Worm (Caenorhabditis elegans) whole organism, mixed stage, embryonic: ENCODE data around the gene idpc-7.

Experiments
- M03D4.4 ChIP-seq: sonication (generic microtip); optimal IDR thresholded peaks from 2 replicates; lab custom pipeline; 2017; ENCODE audit warnings: mild to moderate bottlenecking, missing genetic modification characterization, missing compliant biosample characterization
- bed-3 ChIP-seq: fragments of 200-800 bp; sonication (Bioruptor generic); optimal IDR thresholded peaks from 3 replicates; lab custom pipeline; 2018; ENCODE audit warnings: mild to moderate bottlenecking, missing genetic modification characterization, moderate library complexity, missing compliant biosample characterization
- blmp-1 ChIP-seq: fragments of 150-350 bp; optimal IDR thresholded peaks from 2 replicates; lab custom pipeline; 2014; ENCODE audit warnings: missing biosample characterization, missing genetic modification characterization
- ceh-39 ChIP-seq: fragments of 150-350 bp; optimal IDR thresholded peaks from 2 replicates; lab custom pipeline; 2014; ENCODE audit warnings: missing biosample characterization, missing genetic modification characterization
- ceh-43 ChIP-seq: fragments of 200-800 bp; sonication (Bioruptor generic); optimal IDR thresholded peaks from 2 replicates; lab custom pipeline; 2018; ENCODE audit warnings: mild to moderate bottlenecking, missing genetic modification characterization, moderate library complexity, missing compliant biosample characterization
- ceh-83 ChIP-seq: fragments of 200-800 bp; sonication (Bioruptor generic); optimal IDR thresholded peaks from 2 replicates; lab custom pipeline; 2018; ENCODE audit warnings: mild to moderate bottlenecking, missing genetic modification characterization, missing compliant biosample characterization
- ces-1 ChIP-seq: fragments of 150-350 bp; optimal IDR thresholded peaks from 2 replicates; lab custom pipeline; 2014; ENCODE audit warnings: missing biosample characterization, missing genetic modification reagents, missing genetic modification characterization
- cnd-1 ChIP-seq: fragments of 200-800 bp; sonication (Bioruptor generic); optimal IDR thresholded peaks from 2 replicates; lab custom pipeline; 2018; ENCODE audit warnings: mild to moderate bottlenecking, missing genetic modification characterization, missing compliant biosample characterization
- elt-1 ChIP-seq: sonication (generic microtip); optimal IDR thresholded peaks from 2 replicates; lab custom pipeline; 2017; ENCODE audit warnings: missing genetic modification characterization, mild to moderate bottlenecking, missing compliant biosample characterization, antibody characterized with exemption, moderate library complexity, borderline replicate concordance; ENCODE audit not compliant: insufficient read depth
- elt-3 ChIP-seq: fragments of 150-350 bp; optimal IDR thresholded peaks from 2 replicates; lab custom pipeline; 2014; ENCODE audit warnings: missing biosample characterization, missing genetic modification characterization
- flh-1 ChIP-seq: fragments of 200-800 bp; sonication (Bioruptor generic); optimal IDR thresholded peaks from 2 replicates; lab custom pipeline; 2018; ENCODE audit warnings: mild to moderate bottlenecking, missing genetic modification characterization, moderate library complexity, missing compliant biosample characterization
- ham-2 ChIP-seq: fragments of 200-800 bp; sonication (Bioruptor generic); optimal IDR thresholded peaks from 2 replicates; lab custom pipeline; 2018; ENCODE audit warnings: mild to moderate bottlenecking, missing genetic modification characterization, missing compliant biosample characterization
- hlh-1 ChIP-seq: fragments of 150-350 bp; optimal IDR thresholded peaks from 2 replicates; lab custom pipeline; 2014; ENCODE audit warnings: missing biosample characterization, missing genetic modification reagents, missing genetic modification characterization
- lin-13 ChIP-seq: fragments of 150-350 bp; optimal IDR thresholded peaks from 2 replicates; lab custom pipeline; 2014; ENCODE audit warnings: missing biosample characterization, missing genetic modification characterization
- lin-32 ChIP-seq: fragments of 200-800 bp; sonication (Bioruptor generic); optimal IDR thresholded peaks from 2 replicates; lab custom pipeline; 2018; ENCODE audit warnings: mild to moderate bottlenecking, missing genetic modification characterization, missing compliant biosample characterization
- mab-5 ChIP-seq: fragments of 150-350 bp; optimal IDR thresholded peaks from 2 replicates; lab custom pipeline; 2014; ENCODE audit warnings: missing biosample characterization, missing genetic modification characterization
- mep-1 ChIP-seq: fragments of 150-350 bp; optimal IDR thresholded peaks from 2 replicates; lab custom pipeline; 2017; ENCODE audit warnings: missing biosample characterization, missing genetic modification reagents, missing genetic modification characterization, inconsistent platforms
- mls-2 ChIP-seq: sonication (generic microtip); optimal IDR thresholded peaks from 2 replicates; lab custom pipeline; 2016; ENCODE audit warnings: mild to moderate bottlenecking, missing genetic modification characterization, moderate library complexity, missing compliant biosample characterization
- nhr-12 ChIP-seq: fragments of 150-350 bp; optimal IDR thresholded peaks from 2 replicates; lab custom pipeline; 2014; ENCODE audit warnings: missing biosample characterization, missing genetic modification characterization
- nhr-237 ChIP-seq: fragments of 150-350 bp; optimal IDR thresholded peaks from 2 replicates; lab custom pipeline; 2014; ENCODE audit warnings: missing biosample characterization, missing genetic modification characterization
- nhr-28 ChIP-seq: fragments of 150-350 bp; optimal IDR thresholded peaks from 2 replicates; lab custom pipeline; 2014; ENCODE audit warnings: missing biosample characterization, missing genetic modification characterization
- nhr-76 ChIP-seq: sonication (generic microtip); optimal IDR thresholded peaks from 2 replicates; lab custom pipeline; 2017; ENCODE audit warnings: missing biosample characterization, missing genetic modification characterization
- pha-4 ChIP-seq: fragments of 150-350 bp; optimal IDR thresholded peaks from 2 replicates; lab custom pipeline; 2018; ENCODE audit warnings: missing biosample characterization, missing genetic modification reagents, missing genetic modification characterization
- snpc-4 ChIP-seq: fragments of 150-350 bp; optimal IDR thresholded peaks from 2 replicates; lab custom pipeline; 2014; ENCODE audit warnings: missing biosample characterization, missing genetic modification characterization
- sptf-1 ChIP-seq: sonication (generic microtip); optimal IDR thresholded peaks from 2 replicates; lab custom pipeline; 2017; ENCODE audit warnings: mild to moderate bottlenecking, missing genetic modification characterization, moderate library complexity, missing compliant biosample characterization
- tbx-8 ChIP-seq: fragments of 200-800 bp; sonication (Bioruptor generic); optimal IDR thresholded peaks from 2 replicates; lab custom pipeline; 2018; ENCODE audit warnings: mild to moderate bottlenecking, missing genetic modification characterization, moderate library complexity, missing compliant biosample characterization
- unc-120 ChIP-seq: sonication (generic microtip); optimal IDR thresholded peaks from 2 replicates; lab custom pipeline; 2017; ENCODE audit warnings: missing genetic modification characterization, missing compliant biosample characterization; ENCODE audit not compliant: poor library complexity, severe bottlenecking
- unc-39 ChIP-seq: fragments of 150-350 bp; optimal IDR thresholded peaks from 2 replicates; lab custom pipeline; 2014; ENCODE audit warnings: missing biosample characterization, missing genetic modification characterization
- unc-62 ChIP-seq: fragments of 150-350 bp; optimal IDR thresholded peaks from 2 replicates; lab custom pipeline; 2014; ENCODE audit warnings: missing biosample characterization, missing genetic modification reagents, missing genetic modification characterization
- zip-8 ChIP-seq: fragments of 150-350 bp; optimal IDR thresholded peaks from 2 replicates; lab custom pipeline; 2014; ENCODE audit warnings: missing biosample characterization, missing genetic modification characterization

The idpc-7 gene

DNA sequence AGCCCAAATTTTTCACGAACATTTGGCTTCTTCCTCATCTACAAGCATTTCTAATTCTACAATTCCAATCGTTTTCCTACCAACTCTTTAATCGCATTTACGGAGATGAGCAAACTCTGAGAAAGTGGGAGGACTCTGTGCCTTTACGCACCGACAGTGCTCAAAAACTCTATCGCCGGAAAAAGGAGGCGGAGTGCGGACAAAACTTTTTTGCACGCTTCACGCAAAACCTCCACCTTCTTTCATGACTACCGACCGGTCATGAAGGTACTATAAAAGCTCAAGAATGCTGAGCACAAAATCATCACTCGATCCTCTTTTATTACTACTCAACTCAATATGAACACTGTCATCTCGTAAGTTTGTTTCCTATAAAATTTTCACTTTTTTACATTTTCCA lies 6.3 kb upstream of the idpc-7 start, which contains the start of gene idpc-4:
idpc-4 (plus strand) TSS at position 301 of the 400 bp plus-strand sequence.
- TF ChIP-seq mls-2 (tag; lab: Kevin White, UChicago) (no peak), hlh-1 (no peak), elt-1 (tag; lab: Kevin White, UChicago) (no peak), blmp-1 (tag; lab: Kevin White, UChicago) (no peak), unc-120 (tag; lab: Kevin White, UChicago) (no peak), nhr-28 (tag; lab: Kevin White, UChicago) (no peak), ces-1 (GFP tag; lab: Kevin White, UChicago) (no peak), lin-32 (no peak), mab-5 (tag; lab: Kevin White, UChicago) (no peak), cnd-1 (tag; lab: Kevin White, UChicago) (no peak), ham-2 (GFP tag; lab: Kevin White, UChicago) (no peak), zip-8 (no peak)

DNA sequence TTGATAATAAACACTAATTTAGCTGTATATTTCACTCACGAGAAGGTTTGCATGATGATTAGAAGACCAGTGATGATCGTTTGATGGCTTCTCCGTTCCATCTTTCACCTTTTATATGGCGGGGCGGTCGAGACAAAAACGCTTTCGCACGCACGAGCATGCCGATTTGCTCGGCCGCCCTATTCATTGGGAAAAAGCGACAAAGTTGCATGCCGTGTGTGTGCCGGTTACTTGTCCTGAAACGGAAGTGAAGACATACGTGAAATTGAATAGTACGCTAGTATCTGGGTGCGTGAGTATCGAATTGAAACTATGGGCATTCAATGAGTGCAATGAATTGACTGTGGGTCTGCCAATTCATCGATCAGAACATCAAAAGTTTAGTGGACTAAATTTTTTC lies 4.0 kb upstream of the idpc-7 start, which contains the start of gene idpc-5:
idpc-5 (minus strand) TSS at position 101 of the 400 bp plus-strand sequence.
- TF ChIP-seq ham-2 (GFP tag; lab: Kevin White, UChicago) = no peak
- TF ChIP-seq ceh-39 (tag; lab: Kevin White, UChicago) = no peak
- no peak for TF ChIP-seq ces-1 (GFP tag; lab: Kevin White, UChicago)
- no peak for TF ChIP-seq bed-3 (GFP tag; lab: Kevin White, UChicago)
- no peak for TF ChIP-seq unc-39

- no peak for TF ChIP-seq nhr-237 (tag; lab: Kevin White, UChicago)
- TF ChIP-seq nhr-76 = no peak
- no peak for TF ChIP-seq lin-32
- TF ChIP-seq ceh-39 (tag; lab: Kevin White, UChicago) = no peak
- no peak for TF ChIP-seq hlh-1
- no peak for TF ChIP-seq bed-3 (GFP tag; lab: Kevin White, UChicago)
- no peak for TF ChIP-seq mab-5 (tag; lab: Kevin White, UChicago)
- TF ChIP-seq tbx-8 (GFP tag; lab: Kevin White, UChicago) = no peak
- TF ChIP-seq lin-13 (tag; lab: Kevin White, UChicago) = no peak
- TF ChIP-seq zip-8 = no peak
- no peak for TF ChIP-seq flh-1 (GFP tag; lab: Kevin White, UChicago)
- TF ChIP-seq nhr-12 (tag; lab: Kevin White, UChicago) = no peak
- TF ChIP-seq cnd-1 (tag; lab: Kevin White, UChicago) = no peak
- TF ChIP-seq elt-3 (tag; lab: Kevin White, UChicago) = no peak
- TF ChIP-seq M03D4.4 (tag; lab: Kevin White, UChicago) = no peak
- no peak for TF ChIP-seq elt-1 (tag; lab: Kevin White, UChicago)
- no peak for TF ChIP-seq snpc-4 (tag; lab: Kevin White, UChicago)
- no peak for TF ChIP-seq ceh-43 (GFP tag; lab: Kevin White, UChicago)
- TF ChIP-seq sptf-1 = no peak
- TF ChIP-seq mls-2 (tag; lab: Kevin White, UChicago) = no peak
- TF ChIP-seq, all 35 proteins: peak for 0
These were observed 2.6 kb upstream of the idpc-7 start for ce11 chrV:9621437-9621836.

DNA sequence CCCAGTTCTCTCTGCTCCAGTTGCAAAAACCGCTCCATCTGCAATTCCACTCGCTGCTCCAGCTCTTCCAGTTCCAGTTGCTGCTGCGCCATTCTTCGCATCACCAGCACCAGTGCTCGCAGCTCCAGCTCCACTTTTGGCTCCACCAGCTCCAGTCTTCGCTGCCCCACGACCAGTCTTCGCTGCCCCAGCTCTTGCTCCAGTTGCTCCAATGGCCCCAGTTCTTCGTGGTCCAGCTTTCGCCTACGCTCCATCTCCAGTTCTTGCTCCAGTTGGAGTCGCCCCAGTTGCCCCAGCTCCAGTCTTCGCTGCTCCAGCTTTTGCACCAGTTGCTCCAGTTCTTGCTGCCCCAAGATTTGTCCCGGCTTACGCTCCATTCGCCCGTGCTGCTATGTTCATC lies 1.6 kb upstream of the idpc-7 start:
- TF ChIP-seq ceh-83 (peak; percentile 0), flh-1 (GFP tag; lab: Kevin White, UChicago) (no peak)

DNA sequence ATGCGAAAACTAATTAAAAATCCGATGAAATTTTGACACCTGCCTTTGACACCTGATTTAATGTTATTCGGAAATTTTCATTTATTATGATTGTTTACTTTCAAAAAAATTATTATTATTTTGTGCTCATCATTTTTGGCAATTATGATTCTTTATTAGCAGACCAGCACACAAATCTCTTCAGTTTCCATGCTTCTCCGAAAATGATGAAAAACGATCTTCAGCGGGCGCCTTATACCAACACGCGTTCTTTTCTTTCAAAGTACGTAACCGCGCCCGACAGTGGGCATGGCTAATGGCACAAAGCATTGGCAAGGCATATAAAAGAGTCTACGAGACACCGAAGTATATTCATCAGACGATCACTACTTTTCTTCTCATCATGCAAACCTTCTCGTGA lies 1.0 kb upstream of the idpc-7 start, which contains the start of gene idpc-6:
idpc-6 (plus strand) TSS at position 301 of the 400 bp plus-strand sequence.
- TF ChIP-seq zip-8 (no peak), hlh-1 (no peak), tbx-8 (GFP tag; lab: Kevin White, UChicago) (no peak), cnd-1 (tag; lab: Kevin White, UChicago) (no peak), mep-1 (no peak), pha-4 (tag; lab: Kevin White, UChicago) (no peak)
- TF ChIP-seq, all 35 proteins: peak for 0

ce11 chrV:9618420-9618819 lies 399 bp downstream of the idpc-7 start:
- TF ChIP-seq unc-62 = no peak
- TF ChIP-seq ham-2 (GFP tag; lab: Kevin White, UChicago) = no peak
- TF ChIP-seq flh-1 (GFP tag; lab: Kevin White, UChicago) = no peak
- TF ChIP-seq lin-13 (tag; lab: Kevin White, UChicago) = no peak
- no peak for TF ChIP-seq mls-2 (tag; lab: Kevin White, UChicago)
- TF ChIP-seq nhr-237 (tag; lab: Kevin White, UChicago) = no peak
- no peak for TF ChIP-seq pha-4 (tag; lab: Kevin White, UChicago)
- TF ChIP-seq snpc-4 (tag; lab: Kevin White, UChicago) = no peak
- TF ChIP-seq blmp-1 (tag; lab: Kevin White, UChicago) = no peak
- TF ChIP-seq ceh-83 = no peak
- no peak for TF ChIP-seq nhr-76
- no peak for TF ChIP-seq ces-1 (GFP tag; lab: Kevin White, UChicago)
